Fruit fly (Drosophila melanogaster) whole organism, embryonic: ENCODE results near the gene Bug22.

Experiments
- ATbp ChIP-seq: fragments of 200-800 bp; sonication (Bioruptor generic); optimal IDR thresholded peaks from 2 replicates; lab custom pipeline; 2017; ENCODE audit warnings: missing biosample characterization, mild to moderate bottlenecking, missing genetic modification characterization, missing genetic modification reagents
- CG12104 ChIP-seq: fragments of 200-800 bp; sonication (Bioruptor generic); optimal IDR thresholded peaks from 3 replicates; lab custom pipeline; 2016; ENCODE audit warnings: missing biosample characterization, missing genetic modification characterization
- CG12391 ChIP-seq: fragments of 200-800 bp; sonication (Bioruptor generic); optimal IDR thresholded peaks from 3 replicates; lab custom pipeline; 2018; ENCODE audit warnings: missing biosample characterization, mild to moderate bottlenecking, missing genetic modification characterization, moderate library complexity
- CG13624 ChIP-seq: fragments of 200-800 bp; sonication (Bioruptor generic); optimal IDR thresholded peaks from 2 replicates; lab custom pipeline; 2016; ENCODE audit warnings: missing biosample characterization, missing genetic modification characterization
- CG14860 ChIP-seq: fragments of 200-800 bp; sonication (Bioruptor generic); IDR thresholded peaks from 3 replicates; pipeline ENCODE4 v1.3.6; 2022; ENCODE audit warnings: missing biosample characterization, missing genetic modification characterization; ENCODE audit not compliant: partially characterized antibody
- CG17568 ChIP-seq: fragments of 200-800 bp; sonication (Bioruptor generic); optimal IDR thresholded peaks from 2 replicates; lab custom pipeline; 2018; ENCODE audit warnings: missing biosample characterization, mild to moderate bottlenecking, missing genetic modification characterization, moderate library complexity
- CG17612 ChIP-seq: fragments of 200-800 bp; sonication (Bioruptor generic); IDR thresholded peaks from 2 replicates; pipeline ENCODE4 v1.3.6; 2022; ENCODE audit warnings: missing biosample characterization, missing genetic modification characterization
- CG18619 ChIP-seq: fragments of 200-800 bp; sonication (Bioruptor generic); optimal IDR thresholded peaks from 3 replicates; lab custom pipeline; 2017; ENCODE audit warnings: missing biosample characterization, mild to moderate bottlenecking, missing genetic modification characterization
- CG3995 ChIP-seq: fragments of 200-800 bp; sonication (Bioruptor generic); optimal IDR thresholded peaks from 3 replicates; lab custom pipeline; 2016; ENCODE audit warnings: missing biosample characterization, missing genetic modification characterization
- CG4404 ChIP-seq: fragments of 200-800 bp; sonication (Bioruptor generic); IDR thresholded peaks from 2 replicates; pipeline ENCODE4 v1.3.6; 2022; ENCODE audit warnings: missing biosample characterization, missing genetic modification characterization
- CG4854 ChIP-seq: fragments of 200-800 bp; sonication (Bioruptor generic); optimal IDR thresholded peaks from 2 replicates; lab custom pipeline; 2016; ENCODE audit warnings: missing biosample characterization, missing genetic modification characterization, inconsistent platforms
- CG5953 ChIP-seq: fragments of 200-800 bp; sonication (Bioruptor generic); IDR thresholded peaks from 2 replicates; pipeline ENCODE4 v1.3.6; 2022; ENCODE audit warnings: missing biosample characterization, missing genetic modification characterization
- CG7271 ChIP-seq: fragments of 200-800 bp; sonication (Bioruptor generic); optimal IDR thresholded peaks from 2 replicates; lab custom pipeline; 2018; ENCODE audit warnings: missing biosample characterization, mild to moderate bottlenecking, missing genetic modification characterization, moderate library complexity
- CG7963 ChIP-seq: fragments of 200-800 bp; sonication (Bioruptor generic); IDR thresholded peaks from 3 replicates; pipeline ENCODE4 v1.3.6; 2022; ENCODE audit warnings: missing biosample characterization, missing genetic modification characterization; ENCODE audit not compliant: partially characterized antibody
- CG8388 ChIP-seq: fragments of 200-800 bp; sonication (Bioruptor generic); optimal IDR thresholded peaks from 2 replicates; lab custom pipeline; 2019; ENCODE audit warnings: missing biosample characterization, mild to moderate bottlenecking, missing genetic modification characterization, moderate library complexity
- CG9817 ChIP-seq: fragments of 200-800 bp; sonication (Bioruptor generic); optimal IDR thresholded peaks from 2 replicates; lab custom pipeline; 2018; ENCODE audit warnings: missing biosample characterization, mild to moderate bottlenecking, missing genetic modification characterization, moderate library complexity
- Dbx ChIP-seq: fragments of 200-800 bp; sonication (Bioruptor generic); IDR thresholded peaks from 3 replicates; pipeline ENCODE4 v1.3.6; 2022; ENCODE audit warnings: missing biosample characterization, missing genetic modification characterization
- ERR ChIP-seq: fragments of 200-800 bp; sonication (Bioruptor generic); optimal IDR thresholded peaks from 2 replicates; lab custom pipeline; 2016; ENCODE audit warnings: missing biosample characterization, missing genetic modification characterization
- Ets97D ChIP-seq: fragments of 200-800 bp; sonication (Bioruptor generic); optimal IDR thresholded peaks from 3 replicates; lab custom pipeline; 2016; ENCODE audit warnings: missing biosample characterization, missing genetic modification characterization
- HLH3B ChIP-seq: fragments of 200-800 bp; sonication (Bioruptor generic); IDR thresholded peaks from 2 replicates; pipeline ENCODE4 v1.3.6; 2022; ENCODE audit warnings: missing biosample characterization, missing genetic modification characterization
- Hr51 ChIP-seq, 2 experiments: fragments of 200-800 bp; sonication (Bioruptor generic); optimal IDR thresholded peaks; 2 replicates in 1 of 2; 3 replicates in 1 of 2; lab custom pipeline; 2016 to 2018; ENCODE audit warnings: missing biosample characterization in 2 of 2, missing genetic modification characterization in 2 of 2, mild to moderate bottlenecking in 1 of 2, moderate library complexity in 1 of 2
- Mes4 ChIP-seq: fragments of 200-800 bp; sonication (Bioruptor generic); optimal IDR thresholded peaks from 2 replicates; lab custom pipeline; 2016; ENCODE audit warnings: missing biosample characterization, missing genetic modification characterization
- Myb ChIP-seq: fragments of 200-800 bp; sonication (Bioruptor generic); optimal IDR thresholded peaks from 2 replicates; lab custom pipeline; 2016; ENCODE audit warnings: missing biosample characterization, missing genetic modification characterization
- Sry-δ ChIP-seq: fragments of 200-800 bp; sonication (Bioruptor generic); optimal IDR thresholded peaks from 2 replicates; lab custom pipeline; 2016; ENCODE audit warnings: missing biosample characterization, missing genetic modification characterization
- TFAM ChIP-seq: fragments of 200-800 bp; sonication (Bioruptor generic); optimal IDR thresholded peaks from 2 replicates; lab custom pipeline; 2017; ENCODE audit warnings: missing biosample characterization, missing genetic modification characterization, inconsistent platforms
- br ChIP-seq: fragments of >200 bp; optimal IDR thresholded peaks from 2 replicates; lab custom pipeline; 2017
- btn ChIP-seq: fragments of 200-800 bp; sonication (Bioruptor generic); optimal IDR thresholded peaks from 2 replicates; lab custom pipeline; 2016; ENCODE audit warnings: missing biosample characterization, missing genetic modification characterization
- chn ChIP-seq: fragments of 200-800 bp; sonication (Bioruptor generic); optimal IDR thresholded peaks from 2 replicates; lab custom pipeline; 2016; ENCODE audit warnings: missing biosample characterization, missing genetic modification characterization
- dmrt11E ChIP-seq: fragments of 200-800 bp; sonication (Bioruptor generic); optimal IDR thresholded peaks from 3 replicates; lab custom pipeline; 2018; ENCODE audit warnings: missing biosample characterization, mild to moderate bottlenecking, missing genetic modification characterization, moderate library complexity
- dmrt99B ChIP-seq: fragments of 200-800 bp; sonication (Bioruptor generic); optimal IDR thresholded peaks from 2 replicates; lab custom pipeline; 2018; ENCODE audit warnings: missing biosample characterization, mild to moderate bottlenecking, missing genetic modification characterization, moderate library complexity
- fd3F ChIP-seq: fragments of 200-800 bp; sonication (Bioruptor generic); optimal IDR thresholded peaks from 2 replicates; lab custom pipeline; 2018; ENCODE audit warnings: missing biosample characterization, mild to moderate bottlenecking, missing genetic modification characterization, moderate library complexity
- gsb ChIP-seq: fragments of 200-800 bp; sonication (Bioruptor generic); IDR thresholded peaks from 2 replicates; pipeline ENCODE4 v1.3.6; 2022; ENCODE audit warnings: missing biosample characterization, missing genetic modification characterization
- ham ChIP-seq: fragments of 200-800 bp; sonication (Bioruptor generic); IDR thresholded peaks from 2 replicates; pipeline ENCODE4 v1.3.6; 2022; ENCODE audit warnings: missing biosample characterization, missing genetic modification characterization
- jing ChIP-seq: fragments of 200-800 bp; sonication (Bioruptor generic); optimal IDR thresholded peaks from 2 replicates; lab custom pipeline; 2018; ENCODE audit warnings: missing biosample characterization, mild to moderate bottlenecking, missing genetic modification characterization
- kah ChIP-seq: fragments of 200-800 bp; sonication (Bioruptor generic); optimal IDR thresholded peaks from 2 replicates; lab custom pipeline; 2018; ENCODE audit warnings: missing biosample characterization, mild to moderate bottlenecking, missing genetic modification characterization
- lmd ChIP-seq: fragments of 200-800 bp; sonication (Bioruptor generic); IDR thresholded peaks from 2 replicates; pipeline ENCODE4 v1.3.6; 2022; ENCODE audit warnings: missing biosample characterization, missing genetic modification characterization
- lola ChIP-seq, 3 experiments: fragments of >200 bp in 2 of 3; fragments of 200-800 bp in 1 of 3; sonication (Bioruptor generic) in 1 of 3; optimal IDR thresholded peaks; 2 replicates each; lab custom pipeline; 2017 to 2019; ENCODE audit warnings: missing biosample characterization in 3 of 3, missing genetic modification characterization in 3 of 3, mild to moderate bottlenecking in 1 of 3, moderate library complexity in 1 of 3
- luna ChIP-seq: fragments of 200-800 bp; sonication (Bioruptor generic); optimal IDR thresholded peaks from 2 replicates; lab custom pipeline; 2016; ENCODE audit warnings: missing biosample characterization, missing genetic modification characterization
- nom ChIP-seq: fragments of 200-800 bp; sonication (Bioruptor generic); optimal IDR thresholded peaks from 2 replicates; lab custom pipeline; 2017; ENCODE audit warnings: missing biosample characterization, missing genetic modification characterization, mild to moderate bottlenecking, moderate library complexity, missing genetic modification reagents
- pfk ChIP-seq: fragments of 200-800 bp; sonication (Bioruptor generic); optimal IDR thresholded peaks from 2 replicates; lab custom pipeline; 2018; ENCODE audit warnings: missing biosample characterization, mild to moderate bottlenecking, missing genetic modification characterization, moderate library complexity
- pho ChIP-seq: fragments of 200-800 bp; sonication (Bioruptor generic); optimal IDR thresholded peaks from 2 replicates; lab custom pipeline; 2016; ENCODE audit warnings: missing biosample characterization, missing genetic modification characterization
- row ChIP-seq: fragments of 200-800 bp; sonication (Bioruptor generic); IDR thresholded peaks from 3 replicates; pipeline ENCODE4 v1.3.6; 2022; ENCODE audit warnings: missing biosample characterization, missing genetic modification characterization
- sim ChIP-seq: fragments of 200-800 bp; sonication (Bioruptor generic); IDR thresholded peaks from 2 replicates; pipeline ENCODE4 v1.3.6; 2022; ENCODE audit warnings: missing biosample characterization, missing genetic modification characterization
- sr ChIP-seq: fragments of 200-800 bp; sonication (Bioruptor generic); IDR thresholded peaks from 3 replicates; pipeline ENCODE4 v1.3.6; 2022; ENCODE audit warnings: missing biosample characterization, missing genetic modification characterization
- stc ChIP-seq: fragments of 200-800 bp; sonication (Bioruptor generic); IDR thresholded peaks from 2 replicates; pipeline ENCODE4 v1.3.6; 2022; ENCODE audit warnings: missing biosample characterization, missing genetic modification characterization
- sug ChIP-seq: fragments of 200-800 bp; optimal IDR thresholded peaks from 2 replicates; lab custom pipeline; 2019; ENCODE audit warnings: missing biosample characterization, mild to moderate bottlenecking, missing genetic modification characterization, moderate library complexity
- tio ChIP-seq: fragments of 200-800 bp; sonication (Bioruptor generic); optimal IDR thresholded peaks from 2 replicates; lab custom pipeline; 2017; ENCODE audit warnings: missing biosample characterization, missing genetic modification characterization, inconsistent platforms
- trh ChIP-seq: fragments of 200-800 bp; sonication (Bioruptor generic); optimal IDR thresholded peaks from 2 replicates; lab custom pipeline; 2016; ENCODE audit warnings: missing biosample characterization, missing genetic modification characterization
- ttk ChIP-seq: fragments of 200-800 bp; sonication (Bioruptor generic); IDR thresholded peaks from 2 replicates; pipeline ENCODE4 v2.1.2; 2022; ENCODE audit warnings: missing biosample characterization, missing genetic modification characterization
- zfh2 ChIP-seq: fragments of 200-800 bp; sonication (Bioruptor generic); optimal IDR thresholded peaks from 2 replicates; lab custom pipeline; 2016; ENCODE audit warnings: missing biosample characterization, missing genetic modification characterization

Gene Bug22

dm6 chr2L:10386208-10386805 lies 44.4 kb downstream of the Bug22 start, which contains the start of the genes Cdk1 and mRpS7 (continued):
- TF ChIP-seq ERR (GFP tag; lab: Kevin White, UChicago) (no peak), CG7963 (GFP tag; lab: Robert Waterston, UW) (no peak), dmrt99B (tag; lab: Kevin White, UChicago) (peak; percentile 78), br (no peak), sr (GFP tag; lab: Robert Waterston, UW) (no peak), tio (peak; percentile 74), Sry-δ (peak; percentile 32), sug (tag; lab: Kevin White, UChicago) (peak; percentile 65), trh (peak; percentile 60), CG8388 (peak; percentile 79), jing (no peak), CG17568 (GFP tag; lab: Kevin White, UChicago) (no peak), ATbp (GFP tag; lab: Kevin White, UChicago) (no peak), CG9817 (peak; percentile 68), CG4404 (GFP tag; lab: Robert Waterston, UW) (peak; percentile 48), dmrt11E (peak; percentile 71), lola (GFP tag; optimal IDR thresholded peaks at IDR 0.05; lab: Kevin White, UChicago) (peak in 1 of 3 experiments; percentile 72), chn (GFP tag; lab: Kevin White, UChicago) (peak; percentile 44), Hr51 (GFP tag; optimal IDR thresholded peaks at IDR 0.05; lab: Kevin White, UChicago) (peak; percentile 4 to 81), CG5953 (GFP tag; lab: Robert Waterston, UW) (0 out of 2 replicates have a peak, but pooled peaks have one; percentile 52), CG17612 (GFP tag; lab: Robert Waterston, UW) (no peak), CG3995 (peak; percentile 4), CG12391 (peak; percentile 89), sim (GFP tag; lab: Robert Waterston, UW) (no peak), CG14860 (no peak), zfh2 (GFP tag; lab: Kevin White, UChicago) (peak; percentile 52), fd3F (peak; percentile 66), Dbx (peak; percentile 63; the same call in 2 of the 3 replicates), Ets97D (GFP tag; lab: Kevin White, UChicago) (peak; percentile 31), stc (GFP tag; lab: Robert Waterston, UW) (peak; percentile 15; the same call in 1 of the 2 replicates), lmd (GFP tag; lab: Robert Waterston, UW) (no peak; the same call in 1 of the 2 replicates), row (peak; percentile 81), nom (no peak), CG18619 (GFP tag; lab: Kevin White, UChicago) (peak; percentile 72), pho (peak; percentile 63), luna (GFP tag; lab: Kevin White, UChicago) (no peak), CG12104 (GFP tag; lab: Kevin White, UChicago) (peak; percentile 63), TFAM (GFP tag; lab: Kevin White, UChicago) (no peak), pfk (GFP tag; lab: Kevin White, UChicago) (peak; percentile 90), btn (GFP tag; lab: Kevin White, UChicago) (no peak), Myb (GFP tag; lab: Kevin White, UChicago) (peak; percentile 40), Mes4 (GFP tag; lab: Kevin White, UChicago) (peak; percentile 47), kah (GFP tag; lab: Kevin White, UChicago) (no peak), ham (GFP tag; lab: Robert Waterston, UW) (no peak), CG4854 (GFP tag; lab: Kevin White, UChicago) (peak; percentile 40), CG13624 (GFP tag; lab: Kevin White, UChicago) (peak; percentile 63), CG7271 (tag; lab: Kevin White, UChicago) (peak; percentile 37), HLH3B (GFP tag; lab: Robert Waterston, UW) (no peak), ttk (GFP tag; lab: Robert Waterston, UW) (peak; percentile 63; the same call in 1 of the 2 replicates), gsb (GFP tag; lab: Robert Waterston, UW) (0 out of 2 replicates have a peak, but pooled peaks have one; percentile 32)
